Fruit fly (Drosophila melanogaster): ENCODE data around the gene Srp14.

Srp14 gene

dm6 chr3R:20567507-20568222, 12.2 kb upstream of the Srp14 start:
- TF ChIP-seq CTCF (optimal IDR thresholded peaks at IDR 0.05) (no peak), CG8478 (optimal IDR thresholded peaks at IDR 0.05) (no peak)

dm6 chr3R:20573326-20573725, 6.6 kb upstream of the Srp14 start:
- TF ChIP-seq CG8478 (optimal IDR thresholded peaks at IDR 0.05): no peak
- TF ChIP-seq CTCF (optimal IDR thresholded peaks at IDR 0.05): no peak

dm6 chr3R:20574535-20574980, 5.4 kb upstream of the Srp14 start:
- no peak for TF ChIP-seq CG8478 (optimal IDR thresholded peaks at IDR 0.05)
- TF ChIP-seq CTCF (optimal IDR thresholded peaks at IDR 0.05): no peak

dm6 chr3R:20576789-20577188, 3.1 kb upstream of the Srp14 start, which contains the start of the genes TFAM and CG5412:
TSS of gene TFAM (minus strand) at chr3R:20577010.
TSS of gene CG5412 (plus strand) at chr3R:20577053.
- no peak for TF ChIP-seq CG8478 (optimal IDR thresholded peaks at IDR 0.05)
- peak in 1 of 2 experiments; percentile 31 for TF ChIP-seq CTCF (optimal IDR thresholded peaks at IDR 0.05)

- TF ChIP-seq CTCF (optimal IDR thresholded peaks at IDR 0.05) (no peak), CG8478 (optimal IDR thresholded peaks at IDR 0.05) (no peak)
Measured at dm6 chr3R:20581376-20581775, 1.5 kb downstream of the Srp14 start, which contains the start of gene CG34008. TSS of gene CG34008 (minus strand) at chr3R:20581522.

dm6 chr3R:20585566-20585965, 5.7 kb downstream of the Srp14 start, which contains the start of gene CG16953:
TSS of gene CG16953 (minus strand) at chr3R:20585833.
- no peak for TF ChIP-seq CTCF (optimal IDR thresholded peaks at IDR 0.05)
- TF ChIP-seq CG8478 (optimal IDR thresholded peaks at IDR 0.05): no peak

- TF ChIP-seq CTCF (optimal IDR thresholded peaks at IDR 0.05) (no peak), CG8478 (optimal IDR thresholded peaks at IDR 0.05) (no peak)
Measured at dm6 chr3R:20586409-20586808, 6.5 kb downstream of the Srp14 start.

dm6 chr3R:20587630-20588479, 7.9 kb downstream of the Srp14 start, which contains the start of gene Septin2:
TSS of gene Septin2 (minus strand) at chr3R:20588356.
- no peak for TF ChIP-seq CG8478 (optimal IDR thresholded peaks at IDR 0.05)
- no peak for TF ChIP-seq CTCF (optimal IDR thresholded peaks at IDR 0.05)

dm6 chr3R:20588480-20588785, 8.5 kb downstream of the Srp14 start, which contains the start of gene Srp72:
TSS of gene Srp72 (plus strand) at chr3R:20588711.
- TF ChIP-seq CG8478 (optimal IDR thresholded peaks at IDR 0.05) (no peak), CTCF (optimal IDR thresholded peaks at IDR 0.05) (no peak)

dm6 chr3R:20592517-20593462, 12.9 kb downstream of the Srp14 start, which contains the start of the genes Pus1 and bon:
TSS of gene Pus1 (minus strand) at chr3R:20592671.
TSS of gene bon (plus strand) at chr3R:20593139.
- TF ChIP-seq CG8478 (optimal IDR thresholded peaks at IDR 0.05) (no peak), CTCF (optimal IDR thresholded peaks at IDR 0.05) (peak in 1 of 2 experiments; percentile 5)

- TF ChIP-seq CG8478 (optimal IDR thresholded peaks at IDR 0.05): no peak
- TF ChIP-seq CTCF (optimal IDR thresholded peaks at IDR 0.05): no peak
Measured at dm6 chr3R:20593463-20593838, 13.5 kb downstream of the Srp14 start.

- TF ChIP-seq CG8478 (optimal IDR thresholded peaks at IDR 0.05) (no peak), CTCF (optimal IDR thresholded peaks at IDR 0.05) (no peak)
Measured at dm6 chr3R:20594194-20595144, 14.6 kb downstream of the Srp14 start.

- TF ChIP-seq CG8478 (optimal IDR thresholded peaks at IDR 0.05) (no peak), CTCF (optimal IDR thresholded peaks at IDR 0.05) (no peak)
Measured at dm6 chr3R:20595145-20595812, 15.4 kb downstream of the Srp14 start.

Measured in S2 (cell line).